Fruit fly (Drosophila melanogaster): ENCODE data around the gene Tb.

- TF ChIP-seq psq (GFP tag; optimal IDR thresholded peaks at IDR 0.05) (no peak), Dif (GFP tag; optimal IDR thresholded peaks at IDR 0.05; ENCODE audit: partially characterized antibody) (no peak), Hr78 (GFP tag; optimal IDR thresholded peaks at IDR 0.05) (no peak), Sp1 (GFP tag; optimal IDR thresholded peaks at IDR 0.05) (no peak), OdsH (GFP tag; optimal IDR thresholded peaks at IDR 0.05) (no peak), Mio (GFP tag; optimal IDR thresholded peaks at IDR 0.05) (no peak), foxo (GFP tag; optimal IDR thresholded peaks at IDR 0.05) (no peak), Dfd (GFP tag; optimal IDR thresholded peaks at IDR 0.05) (no peak), h (GFP tag; optimal IDR thresholded peaks at IDR 0.05) (no peak), Hr83 (GFP tag; optimal IDR thresholded peaks at IDR 0.05; ENCODE audit: poor library complexity, severe bottlenecking) (no peak), GATAd (GFP tag; optimal IDR thresholded peaks at IDR 0.05) (no peak), dl (GFP tag; optimal IDR thresholded peaks at IDR 0.05; ENCODE audit: insufficient read depth in 1 of 2, partially characterized antibody in 2 of 2) (no peak), Myc (optimal IDR thresholded peaks at IDR 0.05) (no peak)
These were observed 49.7 kb upstream of the Tb start for dm6 chr3R:26606498-26606897.
